Worm (Caenorhabditis elegans) whole organism, L4/young adult: ENCODE measurements around the gene D1086.5.

ENCODE experiments used
- dao-5 ChIP-seq: sonication (generic microtip); optimal IDR thresholded peaks from 2 replicates; lab custom pipeline; 2016; ENCODE audit warnings: missing genotype, missing genetic modification characterization, moderate library complexity, missing compliant biosample characterization
- him-1 ChIP-seq: sonication (generic microtip); optimal IDR thresholded peaks from 2 replicates; lab custom pipeline; 2016; ENCODE audit warnings: missing genotype, missing genetic modification reagents, missing genetic modification characterization, missing compliant biosample characterization

DNA sequence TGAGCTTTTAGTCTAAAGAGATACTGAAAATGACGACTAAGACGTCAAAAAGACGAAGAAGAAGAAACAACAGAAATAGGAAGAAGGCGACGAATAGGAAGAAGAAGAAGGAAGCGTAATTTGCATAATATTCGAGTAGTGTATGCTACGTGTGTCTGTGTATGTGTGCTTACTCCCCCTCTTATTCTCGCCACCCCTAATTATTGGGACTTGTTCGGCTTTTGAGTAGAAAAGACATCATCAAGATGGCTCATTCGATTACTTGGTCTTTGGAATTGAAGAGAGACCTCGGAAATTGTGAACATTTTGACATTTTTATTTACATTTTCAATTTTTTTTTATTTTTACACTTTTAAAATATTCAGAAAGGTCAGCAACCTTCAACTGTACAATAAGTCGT, 40.1 kb upstream of the D1086.5 start:
- TF ChIP-seq him-1 (tag; lab: Kevin White, UChicago) (no peak), dao-5 (no peak)
